Worm (Caenorhabditis elegans) whole organism, mixed stage, embryonic: ENCODE data around the gene best-9.

Source experiments
- M03D4.4 ChIP-seq: sonication (generic microtip); optimal IDR thresholded peaks from 2 replicates; lab custom pipeline; 2017; ENCODE audit warnings: mild to moderate bottlenecking, missing genetic modification characterization, missing compliant biosample characterization
- blmp-1 ChIP-seq: fragments of 150-350 bp; optimal IDR thresholded peaks from 2 replicates; lab custom pipeline; 2014; ENCODE audit warnings: missing biosample characterization, missing genetic modification characterization
- ceh-39 ChIP-seq: fragments of 150-350 bp; optimal IDR thresholded peaks from 2 replicates; lab custom pipeline; 2014; ENCODE audit warnings: missing biosample characterization, missing genetic modification characterization
- ceh-43 ChIP-seq: fragments of 200-800 bp; sonication (Bioruptor generic); optimal IDR thresholded peaks from 2 replicates; lab custom pipeline; 2018; ENCODE audit warnings: mild to moderate bottlenecking, missing genetic modification characterization, moderate library complexity, missing compliant biosample characterization
- ceh-83 ChIP-seq: fragments of 200-800 bp; sonication (Bioruptor generic); optimal IDR thresholded peaks from 2 replicates; lab custom pipeline; 2018; ENCODE audit warnings: mild to moderate bottlenecking, missing genetic modification characterization, missing compliant biosample characterization
- ces-1 ChIP-seq: fragments of 150-350 bp; optimal IDR thresholded peaks from 2 replicates; lab custom pipeline; 2014; ENCODE audit warnings: missing biosample characterization, missing genetic modification reagents, missing genetic modification characterization
- drap-1 ChIP-seq: fragments of 200-800 bp; sonication (Bioruptor generic); optimal IDR thresholded peaks from 3 replicates; lab custom pipeline; 2018; ENCODE audit warnings: mild to moderate bottlenecking, missing genetic modification characterization, missing compliant biosample characterization
- elt-1 ChIP-seq: sonication (generic microtip); optimal IDR thresholded peaks from 2 replicates; lab custom pipeline; 2017; ENCODE audit warnings: missing genetic modification characterization, mild to moderate bottlenecking, missing compliant biosample characterization, antibody characterized with exemption, moderate library complexity, borderline replicate concordance; ENCODE audit not compliant: insufficient read depth
- flh-1 ChIP-seq: fragments of 200-800 bp; sonication (Bioruptor generic); optimal IDR thresholded peaks from 2 replicates; lab custom pipeline; 2018; ENCODE audit warnings: mild to moderate bottlenecking, missing genetic modification characterization, moderate library complexity, missing compliant biosample characterization
- ham-2 ChIP-seq: fragments of 200-800 bp; sonication (Bioruptor generic); optimal IDR thresholded peaks from 2 replicates; lab custom pipeline; 2018; ENCODE audit warnings: mild to moderate bottlenecking, missing genetic modification characterization, missing compliant biosample characterization
- hlh-1 ChIP-seq: fragments of 150-350 bp; optimal IDR thresholded peaks from 2 replicates; lab custom pipeline; 2014; ENCODE audit warnings: missing biosample characterization, missing genetic modification reagents, missing genetic modification characterization
- lin-13 ChIP-seq: fragments of 150-350 bp; optimal IDR thresholded peaks from 2 replicates; lab custom pipeline; 2014; ENCODE audit warnings: missing biosample characterization, missing genetic modification characterization
- lin-32 ChIP-seq: fragments of 200-800 bp; sonication (Bioruptor generic); optimal IDR thresholded peaks from 2 replicates; lab custom pipeline; 2018; ENCODE audit warnings: mild to moderate bottlenecking, missing genetic modification characterization, missing compliant biosample characterization
- lsy-2 ChIP-seq: fragments of 150-350 bp; optimal IDR thresholded peaks from 2 replicates; lab custom pipeline; 2014; ENCODE audit warnings: missing biosample characterization, missing genetic modification characterization
- mab-5 ChIP-seq: fragments of 150-350 bp; optimal IDR thresholded peaks from 2 replicates; lab custom pipeline; 2014; ENCODE audit warnings: missing biosample characterization, missing genetic modification characterization
- mep-1 ChIP-seq: fragments of 150-350 bp; optimal IDR thresholded peaks from 2 replicates; lab custom pipeline; 2017; ENCODE audit warnings: missing biosample characterization, missing genetic modification reagents, missing genetic modification characterization, inconsistent platforms
- mls-2 ChIP-seq: sonication (generic microtip); optimal IDR thresholded peaks from 2 replicates; lab custom pipeline; 2016; ENCODE audit warnings: mild to moderate bottlenecking, missing genetic modification characterization, moderate library complexity, missing compliant biosample characterization
- nhr-12 ChIP-seq: fragments of 150-350 bp; optimal IDR thresholded peaks from 2 replicates; lab custom pipeline; 2014; ENCODE audit warnings: missing biosample characterization, missing genetic modification characterization
- nhr-2 ChIP-seq: fragments of 150-350 bp; optimal IDR thresholded peaks from 2 replicates; lab custom pipeline; 2014; ENCODE audit warnings: missing biosample characterization, missing genetic modification characterization
- nhr-237 ChIP-seq: fragments of 150-350 bp; optimal IDR thresholded peaks from 2 replicates; lab custom pipeline; 2014; ENCODE audit warnings: missing biosample characterization, missing genetic modification characterization
- nhr-28 ChIP-seq: fragments of 150-350 bp; optimal IDR thresholded peaks from 2 replicates; lab custom pipeline; 2014; ENCODE audit warnings: missing biosample characterization, missing genetic modification characterization
- nhr-76 ChIP-seq: sonication (generic microtip); optimal IDR thresholded peaks from 2 replicates; lab custom pipeline; 2017; ENCODE audit warnings: missing biosample characterization, missing genetic modification characterization
- pha-4 ChIP-seq: fragments of 150-350 bp; optimal IDR thresholded peaks from 2 replicates; lab custom pipeline; 2018; ENCODE audit warnings: missing biosample characterization, missing genetic modification reagents, missing genetic modification characterization
- sem-2 ChIP-seq: fragments of 200-800 bp; sonication (Bioruptor generic); optimal IDR thresholded peaks from 2 replicates; lab custom pipeline; 2018; ENCODE audit warnings: mild to moderate bottlenecking, missing genetic modification characterization, missing compliant biosample characterization
- snpc-4 ChIP-seq: fragments of 150-350 bp; optimal IDR thresholded peaks from 2 replicates; lab custom pipeline; 2014; ENCODE audit warnings: missing biosample characterization, missing genetic modification characterization
- tbx-8 ChIP-seq: fragments of 200-800 bp; sonication (Bioruptor generic); optimal IDR thresholded peaks from 2 replicates; lab custom pipeline; 2018; ENCODE audit warnings: mild to moderate bottlenecking, missing genetic modification characterization, moderate library complexity, missing compliant biosample characterization
- unc-120 ChIP-seq: sonication (generic microtip); optimal IDR thresholded peaks from 2 replicates; lab custom pipeline; 2017; ENCODE audit warnings: missing genetic modification characterization, missing compliant biosample characterization; ENCODE audit not compliant: poor library complexity, severe bottlenecking
- unc-39 ChIP-seq: fragments of 150-350 bp; optimal IDR thresholded peaks from 2 replicates; lab custom pipeline; 2014; ENCODE audit warnings: missing biosample characterization, missing genetic modification characterization
- unc-62 ChIP-seq: fragments of 150-350 bp; optimal IDR thresholded peaks from 2 replicates; lab custom pipeline; 2014; ENCODE audit warnings: missing biosample characterization, missing genetic modification reagents, missing genetic modification characterization
- zip-8 ChIP-seq: fragments of 150-350 bp; optimal IDR thresholded peaks from 2 replicates; lab custom pipeline; 2014; ENCODE audit warnings: missing biosample characterization, missing genetic modification characterization
- ztf-11 ChIP-seq: fragments of 150-350 bp; optimal IDR thresholded peaks from 2 replicates; lab custom pipeline; 2014; ENCODE audit warnings: missing biosample characterization, missing genetic modification characterization

The best-9 gene

DNA sequence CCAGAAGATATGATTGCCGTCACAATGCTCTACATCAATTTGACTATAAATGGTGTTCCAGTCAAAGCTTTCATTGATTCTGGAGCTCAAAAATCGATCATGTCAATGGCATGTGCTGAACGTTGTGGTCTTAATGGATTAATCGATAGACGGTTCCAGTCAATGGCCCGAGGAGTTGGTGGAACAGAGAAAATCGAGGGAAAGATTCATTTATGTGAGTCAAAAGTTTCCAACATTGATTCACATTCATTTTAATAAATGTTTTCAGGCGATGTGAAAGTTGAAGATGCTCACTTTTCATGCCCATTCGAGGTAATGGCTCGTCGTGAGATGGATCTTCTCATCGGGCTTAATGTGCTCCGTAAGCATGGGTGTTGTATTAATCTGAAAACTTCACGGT lies 36.8 kb upstream of the best-9 start:
- TF ChIP-seq tbx-8 (GFP tag; lab: Kevin White, UChicago), result no peak
- TF ChIP-seq pha-4 (tag; lab: Kevin White, UChicago), result no peak
- TF ChIP-seq unc-120 (tag; lab: Kevin White, UChicago), result no peak
- TF ChIP-seq mep-1, result no peak
- TF ChIP-seq M03D4.4 (tag; lab: Kevin White, UChicago), result no peak
- TF ChIP-seq unc-62, result no peak
- no peak for TF ChIP-seq ceh-43
- no peak for TF ChIP-seq drap-1 (GFP tag; lab: Kevin White, UChicago)
- TF ChIP-seq ceh-39 (tag; lab: Kevin White, UChicago), result no peak
- no peak for TF ChIP-seq nhr-237 (tag; lab: Kevin White, UChicago)
- no peak for TF ChIP-seq nhr-28 (tag; lab: Kevin White, UChicago)
- TF ChIP-seq hlh-1 (tag; lab: Kevin White, UChicago), result no peak
- TF ChIP-seq blmp-1 (tag; lab: Kevin White, UChicago), result no peak

DNA sequence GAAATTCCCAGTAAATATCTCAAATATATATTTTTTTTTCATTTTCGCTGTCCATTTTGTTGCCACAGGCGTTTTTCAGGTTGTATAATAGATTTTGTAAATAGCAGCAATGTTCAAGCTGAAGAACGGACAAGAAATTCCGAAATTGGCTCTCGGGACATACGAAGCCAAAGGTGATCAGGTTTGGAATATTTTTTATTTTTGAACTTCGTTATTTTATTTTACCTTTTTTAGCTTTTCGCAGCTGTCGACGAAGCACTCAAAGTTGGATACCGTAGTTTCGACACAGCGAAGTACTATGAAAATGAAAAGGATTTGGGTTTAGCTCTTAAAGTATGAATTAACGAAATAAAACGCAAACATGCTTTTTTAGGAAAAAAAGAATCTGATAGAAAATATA lies 36.0 kb upstream of the best-9 start, which contains the start of gene C01G5.5:
TSS of gene C01G5.5 (plus strand) at position 80 of the 400 bp plus-strand sequence.
- TF ChIP-seq lsy-2 (tag; lab: Kevin White, UChicago) (no peak), mab-5 (no peak), nhr-76 (tag; lab: Kevin White, UChicago) (no peak), sem-2 (GFP tag; lab: Kevin White, UChicago) (no peak), nhr-28 (tag; lab: Kevin White, UChicago) (no peak), unc-62 (no peak), ztf-11 (no peak), pha-4 (tag; lab: Kevin White, UChicago) (no peak), elt-1 (tag; lab: Kevin White, UChicago) (no peak), nhr-2 (tag; lab: Kevin White, UChicago) (no peak)

DNA sequence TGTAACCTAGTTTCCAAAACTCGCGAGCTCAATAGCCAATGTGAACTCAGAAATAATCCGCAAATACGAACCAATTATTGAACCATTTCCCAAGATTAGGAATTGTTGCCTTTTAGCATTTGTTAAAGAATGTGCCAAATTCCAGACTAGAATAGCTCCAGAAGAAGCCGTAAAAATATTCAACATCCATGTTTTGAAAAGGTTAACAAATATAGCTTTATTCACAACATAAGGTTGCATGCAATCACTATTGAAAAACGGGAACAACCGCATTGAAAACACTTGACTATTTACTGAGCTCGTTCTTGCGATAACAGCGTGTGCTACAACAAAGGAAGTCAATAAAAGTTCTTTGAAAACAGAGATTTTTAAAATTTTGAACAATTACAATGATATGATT lies 34.0 kb upstream of the best-9 start:
- no peak for TF ChIP-seq mep-1
- TF ChIP-seq unc-62, result no peak
- TF ChIP-seq ceh-83 (GFP tag; lab: Kevin White, UChicago), result no peak
- TF ChIP-seq ztf-11, result no peak
- no peak for TF ChIP-seq mls-2 (tag; lab: Kevin White, UChicago)
- TF ChIP-seq lin-32, result no peak
- no peak for TF ChIP-seq nhr-76 (tag; lab: Kevin White, UChicago)
- no peak for TF ChIP-seq mab-5
- TF ChIP-seq ham-2 (GFP tag; lab: Kevin White, UChicago), result no peak
- no peak for TF ChIP-seq sem-2 (GFP tag; lab: Kevin White, UChicago)
- no peak for TF ChIP-seq elt-1 (tag; lab: Kevin White, UChicago)
- TF ChIP-seq blmp-1 (tag; lab: Kevin White, UChicago), result no peak
- no peak for TF ChIP-seq zip-8 (tag; lab: Kevin White, UChicago)
- no peak for TF ChIP-seq unc-39 (tag; lab: Kevin White, UChicago)
- TF ChIP-seq lin-13 (tag; lab: Kevin White, UChicago), result no peak
- no peak for TF ChIP-seq tbx-8 (GFP tag; lab: Kevin White, UChicago)

DNA sequence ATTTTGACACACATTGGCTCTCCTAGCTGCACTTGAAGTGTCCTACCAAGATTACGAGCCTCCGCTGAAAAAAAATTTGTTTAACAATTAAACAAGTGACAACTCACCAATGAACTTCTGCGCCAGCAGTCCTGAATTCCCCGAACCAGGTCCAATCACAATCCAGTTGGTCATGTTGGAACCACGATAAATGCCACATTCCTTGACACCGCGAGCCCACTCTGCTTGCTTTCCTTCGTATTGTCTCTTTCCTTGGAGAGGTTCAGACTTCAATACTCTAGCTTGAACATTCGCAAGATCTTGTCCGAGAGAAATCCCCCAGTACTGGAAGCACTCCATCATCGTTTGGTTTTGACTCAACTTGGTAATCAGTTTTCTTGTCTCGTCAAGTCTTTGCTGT lies 32.3 kb upstream of the best-9 start:
- TF ChIP-seq drap-1 (GFP tag; lab: Kevin White, UChicago) (no peak), sem-2 (GFP tag; lab: Kevin White, UChicago) (no peak), mls-2 (tag; lab: Kevin White, UChicago) (no peak), nhr-12 (tag; lab: Kevin White, UChicago) (no peak), pha-4 (tag; lab: Kevin White, UChicago) (no peak), ham-2 (GFP tag; lab: Kevin White, UChicago) (no peak), zip-8 (tag; lab: Kevin White, UChicago) (no peak), flh-1 (GFP tag; lab: Kevin White, UChicago) (no peak), mep-1 (no peak), nhr-28 (tag; lab: Kevin White, UChicago) (no peak), elt-1 (tag; lab: Kevin White, UChicago) (no peak), blmp-1 (tag; lab: Kevin White, UChicago) (no peak), nhr-76 (tag; lab: Kevin White, UChicago) (no peak), ztf-11 (no peak), mab-5 (no peak), nhr-237 (tag; lab: Kevin White, UChicago) (no peak), unc-120 (tag; lab: Kevin White, UChicago) (no peak), M03D4.4 (tag; lab: Kevin White, UChicago) (no peak), unc-62 (no peak), nhr-2 (tag; lab: Kevin White, UChicago) (no peak)

DNA sequence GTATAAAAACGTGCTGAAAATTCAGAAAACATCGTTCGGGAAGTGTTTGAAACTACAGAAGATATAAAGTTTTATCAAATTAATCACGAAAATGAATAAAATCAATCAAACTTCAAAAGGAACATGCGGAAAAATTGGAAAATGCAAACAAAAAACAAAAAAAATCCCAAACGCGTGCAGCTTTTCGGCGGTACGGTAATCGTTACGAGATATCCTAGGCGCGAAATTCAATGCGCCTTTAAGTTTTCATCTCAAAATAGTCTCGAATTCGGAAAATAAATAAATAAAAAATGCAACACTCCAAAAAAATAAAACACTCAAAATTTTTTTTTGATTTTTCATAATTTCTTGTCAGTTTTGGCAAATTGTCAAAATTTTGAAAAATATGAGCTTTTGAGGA lies 30.7 kb upstream of the best-9 start:
- TF ChIP-seq zip-8 (tag; lab: Kevin White, UChicago), result no peak
- no peak for TF ChIP-seq ceh-43
- no peak for TF ChIP-seq unc-39 (tag; lab: Kevin White, UChicago)
- no peak for TF ChIP-seq unc-120 (tag; lab: Kevin White, UChicago)
- TF ChIP-seq snpc-4 (tag; lab: Kevin White, UChicago), result no peak
- no peak for TF ChIP-seq ceh-83 (GFP tag; lab: Kevin White, UChicago)
- TF ChIP-seq ces-1 (GFP tag; lab: Kevin White, UChicago), result no peak
- TF ChIP-seq elt-1 (tag; lab: Kevin White, UChicago), result no peak
- TF ChIP-seq ceh-39 (tag; lab: Kevin White, UChicago), result no peak
- no peak for TF ChIP-seq mls-2 (tag; lab: Kevin White, UChicago)
